Fruit fly (Drosophila melanogaster) whole organism, prepupa: Measurements from ENCODE around the gene Naa40.

ENCODE experiments used
- CG10669 ChIP-seq: fragments of 200-800 bp; sonication (Bioruptor generic); optimal IDR thresholded peaks from 3 replicates; lab custom pipeline; 2018; ENCODE audit warnings: missing biosample characterization, mild to moderate bottlenecking, missing genetic modification characterization, moderate library complexity
- CG11762 ChIP-seq: fragments of 200-800 bp; sonication (Bioruptor generic); optimal IDR thresholded peaks from 3 replicates; lab custom pipeline; 2016; ENCODE audit warnings: missing biosample characterization, missing genetic modification characterization; ENCODE audit not compliant: insufficient read depth
- CG15336 ChIP-seq: fragments of 200-800 bp; sonication (Bioruptor generic); IDR thresholded peaks from 2 replicates; pipeline ENCODE4 v1.3.6; 2022; ENCODE audit warnings: missing biosample characterization, missing genetic modification characterization
- CG1621 ChIP-seq: fragments of 200-800 bp; sonication (Bioruptor generic); optimal IDR thresholded peaks from 3 replicates; lab custom pipeline; 2018; ENCODE audit warnings: missing biosample characterization, mild to moderate bottlenecking, missing genetic modification characterization
- CG3032 ChIP-seq: fragments of 200-800 bp; optimal IDR thresholded peaks from 2 replicates; lab custom pipeline; 2019; ENCODE audit warnings: missing biosample characterization, mild to moderate bottlenecking, missing genetic modification characterization, moderate library complexity
- CG31627 ChIP-seq: fragments of 200-800 bp; sonication (Bioruptor generic); optimal IDR thresholded peaks from 3 replicates; lab custom pipeline; 2016; ENCODE audit warnings: missing biosample characterization, missing genetic modification characterization
- CG32006 ChIP-seq: fragments of 200-800 bp; sonication (Bioruptor generic); optimal IDR thresholded peaks from 3 replicates; lab custom pipeline; 2017; ENCODE audit warnings: missing biosample characterization, mild to moderate bottlenecking, missing genetic modification characterization
- CG3919 ChIP-seq: fragments of 200-800 bp; sonication (Bioruptor generic); optimal IDR thresholded peaks from 3 replicates; lab custom pipeline; 2016; ENCODE audit warnings: missing biosample characterization, missing genetic modification characterization
- CG4318 ChIP-seq: fragments of 200-800 bp; sonication (Bioruptor generic); optimal IDR thresholded peaks from 3 replicates; lab custom pipeline; 2017; ENCODE audit warnings: missing biosample characterization, mild to moderate bottlenecking, missing genetic modification characterization
- CG6163 ChIP-seq: fragments of 200-800 bp; sonication (Bioruptor generic); IDR thresholded peaks from 3 replicates; pipeline ENCODE4 v1.3.6; 2022; ENCODE audit warnings: missing biosample characterization, missing genetic modification characterization
- CG6808 ChIP-seq: fragments of 200-800 bp; sonication (Bioruptor generic); optimal IDR thresholded peaks from 3 replicates; lab custom pipeline; 2017; ENCODE audit warnings: missing biosample characterization, missing genetic modification characterization, mild to moderate bottlenecking, moderate library complexity, missing genetic modification reagents
- CG8119 ChIP-seq: fragments of 200-800 bp; sonication (Bioruptor generic); IDR thresholded peaks from 3 replicates; pipeline ENCODE4 v1.3.6; 2022; ENCODE audit warnings: missing biosample characterization, missing genetic modification characterization
- CG8632 ChIP-seq: fragments of 200-800 bp; sonication (Bioruptor generic); optimal IDR thresholded peaks from 3 replicates; lab custom pipeline; 2016; ENCODE audit warnings: missing biosample characterization, missing genetic modification characterization
- Eip78C ChIP-seq: fragments of 200-800 bp; sonication (Bioruptor generic); peaks from one replicate; lab custom pipeline; 2016; ENCODE audit warnings: missing biosample characterization, missing genetic modification characterization
- Ets96B ChIP-seq: fragments of 200-800 bp; optimal IDR thresholded peaks from 2 replicates; lab custom pipeline; 2019; ENCODE audit warnings: missing biosample characterization, mild to moderate bottlenecking, missing genetic modification characterization, moderate library complexity
- Hr39 ChIP-seq: fragments of 200-800 bp; sonication (Bioruptor generic); optimal IDR thresholded peaks from 2 replicates; lab custom pipeline; 2016; ENCODE audit warnings: missing biosample characterization, missing genetic modification characterization
- Hr4 ChIP-seq: fragments of 200-800 bp; sonication (Bioruptor generic); optimal IDR thresholded peaks from 3 replicates; lab custom pipeline; 2016; ENCODE audit warnings: missing biosample characterization, missing genetic modification characterization
- Met ChIP-seq: fragments of 200-800 bp; sonication (Bioruptor generic); optimal IDR thresholded peaks from 3 replicates; lab custom pipeline; 2016; ENCODE audit warnings: missing biosample characterization, missing genetic modification characterization
- OdsH ChIP-seq: fragments of 200-800 bp; sonication (Bioruptor generic); optimal IDR thresholded peaks from 3 replicates; lab custom pipeline; 2016; ENCODE audit warnings: missing biosample characterization, missing genetic modification characterization
- Sox102F ChIP-seq: fragments of 200-800 bp; sonication (Bioruptor generic); optimal IDR thresholded peaks from 2 replicates; lab custom pipeline; 2016; ENCODE audit warnings: missing biosample characterization, mild to moderate bottlenecking, missing genetic modification characterization
- Sox14 ChIP-seq: fragments of 200-800 bp; sonication (Bioruptor generic); optimal IDR thresholded peaks from 3 replicates; lab custom pipeline; 2016; ENCODE audit warnings: missing biosample characterization, missing genetic modification characterization
- achi ChIP-seq: fragments of 200-800 bp; sonication (Bioruptor generic); optimal IDR thresholded peaks from 3 replicates; lab custom pipeline; 2016; ENCODE audit warnings: missing biosample characterization, missing genetic modification characterization
- dac ChIP-seq: fragments of 200-800 bp; sonication (Bioruptor generic); optimal IDR thresholded peaks from 2 replicates; lab custom pipeline; 2017; ENCODE audit warnings: missing biosample characterization, mild to moderate bottlenecking, missing genetic modification characterization
- dsx ChIP-seq: fragments of 200-800 bp; optimal IDR thresholded peaks from 3 replicates; lab custom pipeline; 2019; ENCODE audit warnings: missing biosample characterization, mild to moderate bottlenecking, missing genetic modification characterization, moderate library complexity; ENCODE audit not compliant: poor library complexity, severe bottlenecking
- eg ChIP-seq: fragments of 200-800 bp; sonication (Bioruptor generic); IDR thresholded peaks from 3 replicates; pipeline ENCODE4 v1.3.6; 2022; ENCODE audit warnings: missing biosample characterization, missing genetic modification characterization
- esn ChIP-seq: fragments of 200-800 bp; sonication (Bioruptor generic); optimal IDR thresholded peaks from 2 replicates; lab custom pipeline; 2016; ENCODE audit warnings: missing biosample characterization, mild to moderate bottlenecking, missing genetic modification characterization, moderate library complexity
- fd59A ChIP-seq: fragments of 200-800 bp; sonication (Bioruptor generic); optimal IDR thresholded peaks from 2 replicates; lab custom pipeline; 2017; ENCODE audit warnings: missing biosample characterization, mild to moderate bottlenecking, missing genetic modification characterization, missing genetic modification reagents
- lz ChIP-seq: fragments of 200-800 bp; sonication (Bioruptor generic); optimal IDR thresholded peaks from 3 replicates; lab custom pipeline; 2016; ENCODE audit warnings: missing biosample characterization, missing genetic modification characterization
- ss ChIP-seq, 2 experiments: fragments of 200-800 bp; sonication (Bioruptor generic); optimal IDR thresholded peaks; 2 replicates in 1 of 2; 3 replicates in 1 of 2; lab custom pipeline; 2017 to 2018; ENCODE audit warnings: mild to moderate bottlenecking in 2 of 2, missing biosample characterization in 2 of 2, missing genetic modification characterization in 2 of 2, moderate library complexity in 1 of 2
- svp ChIP-seq: fragments of 200-800 bp; sonication (Bioruptor generic); peaks from one replicate; lab custom pipeline; 2016; ENCODE audit warnings: missing biosample characterization, missing genetic modification characterization

Gene Naa40

DNA sequence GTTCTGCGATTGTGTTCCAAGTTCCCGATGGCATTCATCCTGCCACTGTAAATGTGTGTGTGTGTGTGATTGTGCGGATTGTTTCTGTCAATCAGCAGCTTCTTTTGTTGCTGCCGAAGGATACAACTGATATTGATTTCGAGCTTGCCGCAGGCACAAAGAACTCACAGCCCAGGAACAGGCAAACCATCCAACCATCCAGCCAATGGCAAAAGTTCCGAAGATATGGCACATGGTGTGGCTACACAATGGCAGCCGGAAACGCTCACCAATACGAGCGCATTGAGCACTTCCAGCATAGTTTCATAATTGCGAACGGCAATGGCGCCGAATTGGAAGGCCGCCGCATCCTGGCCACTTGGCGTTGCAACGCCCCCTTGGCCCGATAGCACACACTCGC lies 23.0 kb downstream of the Naa40 start:
- TF ChIP-seq Ets96B (tag; lab: Kevin White, UChicago) (no peak), OdsH (GFP tag; lab: Kevin White, UChicago) (no peak), eg (GFP tag; lab: Robert Waterston, UW) (no peak), Eip78C (no peak), CG31627 (GFP tag; lab: Kevin White, UChicago) (no peak), CG8632 (GFP tag; lab: Kevin White, UChicago) (no peak), esn (no peak), CG3919 (GFP tag; lab: Kevin White, UChicago) (no peak), Hr4 (GFP tag; lab: Kevin White, UChicago) (no peak), CG1621 (tag; lab: Kevin White, UChicago) (no peak), dac (GFP tag; lab: Kevin White, UChicago) (no peak), achi (GFP tag; lab: Kevin White, UChicago) (no peak)

DNA sequence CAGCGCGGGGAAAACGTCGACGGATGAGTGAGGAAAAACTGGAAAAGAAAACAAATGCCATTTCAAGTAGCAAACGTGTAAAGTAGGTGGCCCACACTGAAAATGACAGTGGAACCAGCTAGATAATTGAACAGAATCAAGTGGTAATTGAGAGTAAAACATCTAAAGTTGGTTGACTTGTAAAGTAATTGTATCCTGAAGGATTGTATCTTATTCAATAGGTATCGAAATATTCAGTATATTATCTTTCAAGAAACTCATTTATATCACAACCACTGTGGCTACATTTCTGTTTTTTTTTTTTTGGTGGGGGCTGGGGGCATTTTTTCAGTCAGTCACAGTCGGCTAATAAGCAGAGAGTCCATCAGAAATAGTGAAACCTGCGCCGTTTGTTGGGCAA lies 25.5 kb downstream of the Naa40 start:
- TF ChIP-seq svp (GFP tag; lab: Kevin White, UChicago), result no peak
- no peak for TF ChIP-seq CG3032 (tag; lab: Kevin White, UChicago)
- peak; percentile 68; the same call in 2 of the 3 replicates for TF ChIP-seq eg (GFP tag; lab: Robert Waterston, UW)
- TF ChIP-seq Hr4 (GFP tag; lab: Kevin White, UChicago), result peak; percentile 12
- no peak for TF ChIP-seq fd59A (GFP tag; lab: Kevin White, UChicago)
- no peak for TF ChIP-seq CG6808 (GFP tag; lab: Kevin White, UChicago)
- TF ChIP-seq CG32006 (GFP tag; lab: Kevin White, UChicago), result peak; percentile 26
- TF ChIP-seq Eip78C, result peak; percentile 15
- TF ChIP-seq lz (GFP tag; lab: Kevin White, UChicago), result no peak
- TF ChIP-seq CG8119, result peak; percentile 42; the same call in 1 of the 3 replicates
- peak; percentile 47; the same call in 1 of the 2 replicates for TF ChIP-seq CG15336 (GFP tag; lab: Robert Waterston, UW)

dm6 chr3R:29697841-29698240 lies 26.9 kb downstream of the Naa40 start:
- no peak for TF ChIP-seq CG11762

dm6 chr3R:29696359-29696758 lies 28.4 kb downstream of the Naa40 start:
- TF ChIP-seq Sox102F (GFP tag; lab: Kevin White, UChicago) (no peak), CG32006 (GFP tag; lab: Kevin White, UChicago) (no peak), Hr39 (GFP tag; lab: Kevin White, UChicago) (peak; percentile 8)

- TF ChIP-seq Met (GFP tag; lab: Kevin White, UChicago) (no peak), fd59A (GFP tag; lab: Kevin White, UChicago) (no peak), CG10669 (GFP tag; lab: Kevin White, UChicago) (no peak), Sox14 (GFP tag; lab: Kevin White, UChicago) (no peak)
Observed at dm6 chr3R:29695744-29696143, 29.0 kb downstream of the Naa40 start.

DNA sequence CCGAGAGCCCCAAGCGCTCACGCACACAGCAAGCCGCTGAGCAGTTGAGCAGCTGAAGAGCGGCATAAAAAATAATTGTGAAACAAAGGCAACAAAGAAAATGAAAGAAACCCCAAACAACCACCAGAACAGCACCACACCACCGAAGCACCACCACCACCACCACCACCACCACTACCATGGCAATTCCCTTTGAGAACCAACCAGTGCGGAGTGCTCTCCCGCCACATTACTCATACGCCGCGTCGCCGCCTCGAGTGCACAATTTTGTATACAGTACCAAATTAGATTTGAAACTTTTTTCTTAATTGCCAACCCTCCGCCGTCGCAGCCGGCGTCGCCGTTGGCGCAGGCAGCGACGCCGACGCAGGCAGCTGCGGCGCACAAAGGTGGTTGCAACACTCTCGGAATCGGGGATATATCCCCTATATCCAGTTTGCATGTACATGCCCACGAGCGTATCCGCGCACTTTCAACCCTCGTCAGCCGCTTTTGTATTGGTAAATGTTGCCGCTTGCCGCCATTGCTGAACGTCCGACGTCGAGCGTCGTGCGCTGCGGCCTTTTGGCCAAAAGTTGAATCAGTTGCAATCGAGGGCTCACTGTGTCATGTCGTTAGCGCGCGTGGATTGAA lies 32.6 kb downstream of the Naa40 start, which contains the start of gene dmrt99B:
Gene dmrt99B (plus strand): TSS at position 583 of the 633 bp plus-strand sequence.
- TF ChIP-seq dsx (GFP tag; lab: Kevin White, UChicago) (peak; percentile 43), CG4318 (GFP tag; lab: Kevin White, UChicago) (no peak), CG6163 (no peak), Sox14 (GFP tag; lab: Kevin White, UChicago) (peak; percentile 29), CG15336 (GFP tag; lab: Robert Waterston, UW) (no peak), eg (GFP tag; lab: Robert Waterston, UW) (0 out of 3 replicates have a peak, but pooled peaks have one; percentile 20), esn (no peak), ss (GFP tag; optimal IDR thresholded peaks at IDR 0.05; lab: Kevin White, UChicago) (no peak), CG8119 (no peak)
